Worm (Caenorhabditis elegans) whole organism, L4/young adult: ENCODE results near the gene F46C8.3.

Source experiments
- dao-5 ChIP-seq: sonication (generic microtip); optimal IDR thresholded peaks from 2 replicates; lab custom pipeline; 2016; ENCODE audit warnings: missing genotype, missing genetic modification characterization, moderate library complexity, missing compliant biosample characterization
- him-1 ChIP-seq: sonication (generic microtip); optimal IDR thresholded peaks from 2 replicates; lab custom pipeline; 2016; ENCODE audit warnings: missing genotype, missing genetic modification reagents, missing genetic modification characterization, missing compliant biosample characterization

- TF ChIP-seq him-1, result no peak
- no peak for TF ChIP-seq dao-5 (tag; lab: Kevin White, UChicago)
Measured at ce11 chrX:7493020-7493419, 32.4 kb upstream of the F46C8.3 start, which contains the start of gene F48E3.2.
